Fruit fly (Drosophila melanogaster): ENCODE measurements around the gene CG17327.
A peak's percentile ranks its signal among the peaks of the same experiment; 100 is the strongest.

Gene CG17327

dm6 chr3R:13017623-13018036 is 20.1 kb upstream of the CG17327 start (continued):
- TF ChIP-seq dac (GFP tag; optimal IDR thresholded peaks at IDR 0.05) (no peak), salr (GFP tag; optimal IDR thresholded peaks at IDR 0.05) (no peak), Smox (GFP tag; optimal IDR thresholded peaks at IDR 0.05) (no peak), CG8319 (GFP tag; optimal IDR thresholded peaks at IDR 0.05) (no peak)

DNA sequence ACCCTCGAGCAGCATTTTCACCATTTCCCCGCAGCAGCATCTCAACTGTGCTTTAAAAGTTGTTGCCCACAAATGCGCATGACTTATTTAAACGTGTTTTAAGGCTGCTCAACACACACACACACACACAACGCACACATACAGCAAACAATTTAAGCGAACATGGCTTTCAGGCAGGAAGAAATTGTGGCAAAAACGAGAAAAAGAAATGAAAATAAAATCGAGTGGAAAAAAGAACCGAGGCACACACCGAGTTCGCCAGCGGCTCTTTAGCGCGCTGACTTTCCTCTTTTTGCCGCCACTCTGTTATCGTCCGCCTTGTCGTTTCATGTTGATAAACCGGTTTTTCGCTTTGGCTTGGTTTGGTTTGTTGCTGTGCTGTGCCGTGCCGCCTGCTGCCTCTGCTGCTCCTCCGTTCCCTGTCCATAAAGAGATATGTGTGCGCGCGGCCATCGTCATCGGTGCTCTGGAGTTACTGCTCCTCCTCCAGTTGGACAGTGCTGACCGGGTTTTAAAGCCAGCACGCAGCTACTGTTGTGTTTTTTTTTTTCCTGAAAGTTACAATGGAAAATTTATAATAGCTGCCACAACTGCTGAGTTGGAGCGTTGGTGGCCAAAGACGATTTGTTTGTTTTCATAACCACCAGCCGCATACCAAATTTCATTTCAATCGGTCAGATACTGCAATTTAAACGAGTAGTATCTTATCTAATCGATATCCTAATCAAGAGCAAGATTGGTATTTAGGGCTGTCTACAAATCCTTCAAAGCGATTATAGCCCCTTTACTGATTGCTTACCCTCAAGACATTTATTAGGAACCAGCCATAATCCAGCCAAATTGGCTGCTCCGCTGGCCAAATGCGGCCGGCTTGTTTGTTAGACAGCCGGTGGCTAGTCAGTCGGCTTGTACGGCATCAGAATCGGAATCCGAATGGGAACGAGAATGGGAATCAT is 18.6 kb upstream of the CG17327 start:
- TF ChIP-seq CG8319 (GFP tag; optimal IDR thresholded peaks at IDR 0.05), result no peak
- TF ChIP-seq CG3032 (tag; optimal IDR thresholded peaks at IDR 0.05), result no peak
- TF ChIP-seq CG6276 (GFP tag; optimal IDR thresholded peaks at IDR 0.05), result peak; percentile 57
- TF ChIP-seq lz (GFP tag; optimal IDR thresholded peaks at IDR 0.05), result no peak
- TF ChIP-seq spab (GFP tag; optimal IDR thresholded peaks at IDR 0.05), result peak; percentile 47
- TF ChIP-seq CG15336 (GFP tag; IDR thresholded peaks at IDR 0.05), result peak; percentile 24; the same call in 1 of the 2 replicates
- peak; percentile 22 for TF ChIP-seq topi (GFP tag; optimal IDR thresholded peaks at IDR 0.05)
- TF ChIP-seq acj6 (GFP tag; optimal IDR thresholded peaks at IDR 0.05), result no peak
- TF ChIP-seq CG4318 (GFP tag; optimal IDR thresholded peaks at IDR 0.05), result no peak
- TF ChIP-seq CG10631 (GFP tag; optimal IDR thresholded peaks at IDR 0.05), result peak; percentile 74
- TF ChIP-seq CG32006 (GFP tag; optimal IDR thresholded peaks at IDR 0.05), result peak; percentile 22
- TF ChIP-seq CG6163 (GFP tag; IDR thresholded peaks at IDR 0.05), result peak; percentile 50; the same call in 1 of the 3 replicates
- TF ChIP-seq achi (GFP tag; optimal IDR thresholded peaks at IDR 0.05), result no peak
- peak; percentile 40; the same call in 2 of the 3 replicates for TF ChIP-seq CG8119 (GFP tag; IDR thresholded peaks at IDR 0.05)
- no peak for TF ChIP-seq CG8632 (GFP tag; optimal IDR thresholded peaks at IDR 0.05)
- TF ChIP-seq CG11762 (GFP tag; optimal IDR thresholded peaks at IDR 0.05; ENCODE audit: insufficient read depth), result no peak
- TF ChIP-seq CG6854 (GFP tag; optimal IDR thresholded peaks at IDR 0.05), result no peak
- no peak for TF ChIP-seq fd59A (GFP tag; optimal IDR thresholded peaks at IDR 0.05)
- TF ChIP-seq svp (GFP tag), result no peak
- peak; percentile 18 for TF ChIP-seq Eip93F (GFP tag; optimal IDR thresholded peaks at IDR 0.05)
- no peak for TF ChIP-seq Met (GFP tag; optimal IDR thresholded peaks at IDR 0.05)
- TF ChIP-seq CG34406 (GFP tag; optimal IDR thresholded peaks at IDR 0.05), result no peak
- no peak for TF ChIP-seq CG3919 (GFP tag; optimal IDR thresholded peaks at IDR 0.05)
- peak; percentile 51 to 70 for TF ChIP-seq ss (GFP tag; optimal IDR thresholded peaks at IDR 0.05)
- no peak for TF ChIP-seq CG6792 (GFP tag; optimal IDR thresholded peaks at IDR 0.05)
- peak; percentile 21 for TF ChIP-seq fkh (GFP tag; optimal IDR thresholded peaks at IDR 0.05)
- peak; percentile 46 for TF ChIP-seq CG16779 (tag; optimal IDR thresholded peaks at IDR 0.05)
- 0 out of 3 replicates have a peak, but pooled peaks have one; percentile 5 for TF ChIP-seq eg (GFP tag; IDR thresholded peaks at IDR 0.05)
- no peak for TF ChIP-seq pdm3 (GFP tag; optimal IDR thresholded peaks at IDR 0.05)
- no peak for TF ChIP-seq CG11294 (GFP tag; IDR thresholded peaks at IDR 0.05)
- TF ChIP-seq Lpt (GFP tag; optimal IDR thresholded peaks at IDR 0.05), result peak; percentile 60
- TF ChIP-seq CG1621 (tag; optimal IDR thresholded peaks at IDR 0.05), result peak; percentile 4
- TF ChIP-seq CG9139 (GFP tag; optimal IDR thresholded peaks at IDR 0.05), result peak; percentile 23
- no peak for TF ChIP-seq Ets21C (GFP tag; optimal IDR thresholded peaks at IDR 0.05)
- TF ChIP-seq Smox (GFP tag; optimal IDR thresholded peaks at IDR 0.05), result no peak
- TF ChIP-seq cyc (GFP tag; optimal IDR thresholded peaks at IDR 0.05), result peak; percentile 4
- no peak for TF ChIP-seq CG11902 (GFP tag; optimal IDR thresholded peaks at IDR 0.05)
- no peak for TF ChIP-seq Gug (GFP tag; IDR thresholded peaks at IDR 0.05)
- TF ChIP-seq Eip75B (GFP tag; optimal IDR thresholded peaks at IDR 0.05), result peak; percentile 17
- no peak for TF ChIP-seq dac (GFP tag; optimal IDR thresholded peaks at IDR 0.05)
- no peak for TF ChIP-seq CG31627 (GFP tag; optimal IDR thresholded peaks at IDR 0.05)
- peak; percentile 6 for TF ChIP-seq OdsH (GFP tag; optimal IDR thresholded peaks at IDR 0.05)
- no peak for TF ChIP-seq fd85E (GFP tag; optimal IDR thresholded peaks at IDR 0.05)
- TF ChIP-seq Hr39 (GFP tag; optimal IDR thresholded peaks at IDR 0.05), result no peak
- no peak for TF ChIP-seq Hr38 (GFP tag; optimal IDR thresholded peaks at IDR 0.05)
- no peak for TF ChIP-seq Hr4 (GFP tag; optimal IDR thresholded peaks at IDR 0.05)
- TF ChIP-seq CG6808 (GFP tag; optimal IDR thresholded peaks at IDR 0.05), result peak; percentile 42
